Fruit fly (Drosophila melanogaster): ENCODE data around the gene CG6184.

Gene CG6184

DNA sequence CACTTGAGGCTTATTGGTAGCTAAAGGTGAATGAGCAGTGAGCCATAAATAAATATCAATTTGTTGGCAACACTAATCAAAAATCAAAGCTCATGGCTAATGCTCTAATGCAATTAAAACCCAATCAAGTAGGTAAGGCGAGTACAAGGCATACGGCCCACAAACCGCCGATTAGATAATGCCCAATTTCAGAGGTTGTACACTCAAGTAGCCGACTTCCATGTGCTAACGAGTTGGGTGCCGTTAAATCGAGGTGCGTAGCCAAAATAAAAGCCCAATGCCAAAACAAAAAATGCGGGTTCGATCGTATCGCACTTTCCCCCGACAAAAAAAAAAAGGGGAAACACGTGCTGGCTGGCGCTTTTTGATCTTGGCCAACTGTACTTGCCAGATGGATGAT, 35.7 kb downstream of the CG6184 start (continued):
- TF ChIP-seq sim (GFP tag; IDR thresholded peaks at IDR 0.05) (no peak), stc (GFP tag; IDR thresholded peaks at IDR 0.05) (peak; percentile 11; the same call in 1 of the 2 replicates), CG2889 (GFP tag; IDR thresholded peaks at IDR 0.05) (no peak), da (GFP tag; optimal IDR thresholded peaks at IDR 0.05) (no peak), Nf-YC (tag; optimal IDR thresholded peaks at IDR 0.05) (no peak), CG1647 (GFP tag; optimal IDR thresholded peaks at IDR 0.05) (no peak), dimm (GFP tag; IDR thresholded peaks at IDR 0.05) (no peak), CG3838 (GFP tag; optimal IDR thresholded peaks at IDR 0.05) (no peak), Ravus (GFP tag; IDR thresholded peaks at IDR 0.05) (no peak), Dek (tag; optimal IDR thresholded peaks at IDR 0.05) (no peak), CHES-1-like (GFP tag; optimal IDR thresholded peaks at IDR 0.05) (no peak), CG10366 (GFP tag; IDR thresholded peaks at IDR 0.05) (no peak), CG10462 (GFP tag; optimal IDR thresholded peaks at IDR 0.05) (no peak), ranshi (GFP tag; IDR thresholded peaks at IDR 0.05) (no peak), Bdp1 (GFP tag; optimal IDR thresholded peaks at IDR 0.05) (no peak), CG32532 (GFP tag; IDR thresholded peaks at IDR 0.05) (peak; percentile 41), tin (GFP tag; optimal IDR thresholded peaks at IDR 0.05) (no peak), Stat92E (GFP tag; optimal IDR thresholded peaks at IDR 0.05) (no peak), Dip3 (GFP tag; optimal IDR thresholded peaks at IDR 0.05) (no peak), sug (tag; optimal IDR thresholded peaks at IDR 0.05) (peak; percentile 84), CG13624 (GFP tag; optimal IDR thresholded peaks at IDR 0.05) (no peak), sd (tag; optimal IDR thresholded peaks at IDR 0.05) (peak; percentile 90), CG6254 (GFP tag; optimal IDR thresholded peaks at IDR 0.05) (no peak), ase (GFP tag; IDR thresholded peaks at IDR 0.05) (no peak), CG18599 (GFP tag; optimal IDR thresholded peaks at IDR 0.05) (peak; percentile 70), dmrt11E (tag; optimal IDR thresholded peaks at IDR 0.05) (no peak), mam (GFP tag; optimal IDR thresholded peaks at IDR 0.05) (no peak), CG15073 (GFP tag; optimal IDR thresholded peaks at IDR 0.05) (no peak), ERR (GFP tag; optimal IDR thresholded peaks at IDR 0.05) (no peak), CG17912 (GFP tag; optimal IDR thresholded peaks at IDR 0.05) (no peak), CG9797 (GFP tag; optimal IDR thresholded peaks at IDR 0.05) (no peak), pum (GFP tag; optimal IDR thresholded peaks at IDR 0.05) (no peak), gt (GFP tag; IDR thresholded peaks at IDR 0.05) (no peak), CG15269 (tag; optimal IDR thresholded peaks at IDR 0.05) (no peak), chm (GFP tag; IDR thresholded peaks at IDR 0.05) (no peak), C15 (GFP tag; IDR thresholded peaks at IDR 0.05) (no peak), CG3995 (GFP tag; optimal IDR thresholded peaks at IDR 0.05) (no peak), luna (GFP tag; optimal IDR thresholded peaks at IDR 0.05) (no peak), hkb (optimal IDR thresholded peaks at IDR 0.05) (no peak), hkb (GFP tag; IDR thresholded peaks at IDR 0.05) (peak; percentile 27; the same call in 1 of the 2 replicates), lilli (GFP tag; optimal IDR thresholded peaks at IDR 0.05) (no peak), CG8765 (GFP tag; IDR thresholded peaks at IDR 0.05) (no peak), CG13296 (GFP tag; optimal IDR thresholded peaks at IDR 0.05) (peak; percentile 24), CTCF (GFP tag; optimal IDR thresholded peaks at IDR 0.05) (no peak), HLHmδ (GFP tag; optimal IDR thresholded peaks at IDR 0.05) (no peak), CG7372 (GFP tag; IDR thresholded peaks at IDR 0.05) (no peak), MESR4 (GFP tag; optimal IDR thresholded peaks at IDR 0.05) (no peak), Asciz (GFP tag; optimal IDR thresholded peaks at IDR 0.05) (no peak), GATAe (GFP tag; conservative IDR thresholded peaks at IDR 0.05) (peak; percentile 77; the same call in 1 of the 2 replicates), CG16813 (GFP tag; IDR thresholded peaks at IDR 0.05; ENCODE audit: partially characterized antibody) (no peak), CG3847 (GFP tag; IDR thresholded peaks at IDR 0.05) (no peak), onecut (GFP tag; IDR thresholded peaks at IDR 0.05) (no peak), B-H2 (GFP tag; optimal IDR thresholded peaks at IDR 0.05) (peak; percentile 3), dan (GFP tag; IDR thresholded peaks at IDR 0.05) (no peak)
